Worm (Caenorhabditis elegans) whole organism, L1 larva: Measurements from ENCODE around the gene nhr-260.
A peak's percentile ranks its signal among the peaks of the same experiment; 100 is the strongest.

Source experiments
- C04F5.9 ChIP-seq: sonication (generic microtip); optimal IDR thresholded peaks from 2 replicates; lab custom pipeline; 2016; ENCODE audit warnings: missing genetic modification characterization, missing compliant biosample characterization
- C16A3.4 ChIP-seq: fragments of 150-350 bp; optimal IDR thresholded peaks from 2 replicates; lab custom pipeline; 2014; ENCODE audit warnings: missing biosample characterization, missing genetic modification characterization
- F16B12.6 ChIP-seq: fragments of 150-350 bp; optimal IDR thresholded peaks from 2 replicates; lab custom pipeline; 2014; ENCODE audit warnings: missing biosample characterization, missing genetic modification characterization
- alr-1 ChIP-seq: fragments of 200-800 bp; sonication (Bioruptor generic); optimal IDR thresholded peaks from 2 replicates; lab custom pipeline; 2018; ENCODE audit warnings: borderline replicate concordance, mild to moderate bottlenecking, missing genetic modification characterization, missing compliant biosample characterization
- ceh-82 ChIP-seq, 3 experiments: fragments of 150-350 bp in 1 of 3; sonication (generic microtip) in 2 of 3; optimal IDR thresholded peaks; 2 replicates each; lab custom pipeline; 2014 to 2017; ENCODE audit warnings: missing biosample characterization in 3 of 3, missing genetic modification characterization in 3 of 3
- ceh-90 ChIP-seq: sonication (generic microtip); optimal IDR thresholded peaks from 2 replicates; lab custom pipeline; 2016; ENCODE audit warnings: missing genetic modification characterization, missing compliant biosample characterization
- dpl-1 ChIP-seq, 3 experiments: fragments of 150-350 bp in 2 of 3; sonication (generic microtip) in 1 of 3; optimal IDR thresholded peaks; 2 replicates each; lab custom pipeline; 2014 to 2017; ENCODE audit warnings: missing biosample characterization in 3 of 3, missing genetic modification characterization in 3 of 3, missing genetic modification reagents in 3 of 3
- efl-1 ChIP-seq, 4 experiments: fragments of 150-350 bp; optimal IDR thresholded peaks in 3 of 4; peaks in 1 of 4; 1 replicate in 1 of 4; 2 replicates in 3 of 4; lab custom pipeline; 2014; ENCODE audit warnings: missing biosample characterization in 2 of 4, missing genetic modification characterization in 2 of 4, missing genetic modification reagents in 2 of 4
- efl-3 ChIP-seq: fragments of 200-800 bp; sonication (Bioruptor generic); optimal IDR thresholded peaks from 2 replicates; lab custom pipeline; 2018; ENCODE audit warnings: mild to moderate bottlenecking, missing genetic modification characterization, missing compliant biosample characterization
- egl-13 ChIP-seq: sonication (generic microtip); optimal IDR thresholded peaks from 2 replicates; lab custom pipeline; 2016; ENCODE audit warnings: missing genotype, missing genetic modification reagents, missing genetic modification characterization, missing compliant biosample characterization
- egl-27 ChIP-seq, 2 experiments: fragments of 150-350 bp in 1 of 2; sonication (generic microtip); optimal IDR thresholded peaks; 3 replicates each; lab custom pipeline; 2017 to 2018; ENCODE audit warnings: missing biosample characterization in 2 of 2, missing genetic modification characterization in 2 of 2, missing genetic modification reagents in 2 of 2
- elt-2 ChIP-seq: sonication (generic microtip); optimal IDR thresholded peaks from 2 replicates; lab custom pipeline; 2016; ENCODE audit warnings: missing genetic modification characterization, mild to moderate bottlenecking, inconsistent platforms, missing compliant biosample characterization, missing genetic modification reagents
- elt-3 ChIP-seq, 6 experiments: fragments of 150-350 bp in 1 of 6; sonication (generic microtip); optimal IDR thresholded peaks; 2 replicates each; lab custom pipeline; 2017 to 2018; ENCODE audit warnings: missing biosample characterization in 6 of 6, missing genetic modification characterization in 6 of 6, inconsistent platforms in 1 of 6
- fkh-4 ChIP-seq: sonication (generic microtip); optimal IDR thresholded peaks from 2 replicates; lab custom pipeline; 2016; ENCODE audit warnings: missing compliant biosample characterization, missing genetic modification characterization, borderline replicate concordance
- fkh-8 ChIP-seq: sonication (generic microtip); optimal IDR thresholded peaks from 2 replicates; lab custom pipeline; 2016; ENCODE audit warnings: mild to moderate bottlenecking, missing genetic modification characterization, missing compliant biosample characterization
- jun-1 ChIP-seq: fragments of 150-350 bp; optimal IDR thresholded peaks from 2 replicates; lab custom pipeline; 2014; ENCODE audit warnings: missing biosample characterization, missing genetic modification reagents, missing genetic modification characterization
- lin-13 ChIP-seq: fragments of 150-350 bp; optimal IDR thresholded peaks from 2 replicates; lab custom pipeline; 2014; ENCODE audit warnings: missing biosample characterization, missing genetic modification reagents, missing genetic modification characterization
- lin-14 ChIP-seq: fragments of 200-800 bp; sonication (Bioruptor generic); optimal IDR thresholded peaks from 2 replicates; lab custom pipeline; 2018; ENCODE audit warnings: mild to moderate bottlenecking, missing genetic modification characterization, moderate library complexity, missing compliant biosample characterization
- lin-15B ChIP-seq: fragments of 150-350 bp; sonication (generic microtip); optimal IDR thresholded peaks from 3 replicates; lab custom pipeline; 2014; ENCODE audit warnings: missing biosample characterization, missing genetic modification characterization
- lin-35 ChIP-seq, 2 experiments: fragments of 150-350 bp; optimal IDR thresholded peaks; 2 replicates each; lab custom pipeline; 2014; ENCODE audit warnings: missing biosample characterization in 2 of 2, missing genetic modification characterization in 2 of 2, missing genetic modification reagents in 2 of 2
- lir-3 ChIP-seq: sonication (generic microtip); optimal IDR thresholded peaks from 2 replicates; lab custom pipeline; 2016; ENCODE audit warnings: mild to moderate bottlenecking, missing genetic modification characterization, moderate library complexity, missing compliant biosample characterization; ENCODE audit not compliant: poor library complexity
- lsy-2 ChIP-seq, 2 experiments: fragments of 150-350 bp; optimal IDR thresholded peaks; 2 replicates each; lab custom pipeline; 2014; ENCODE audit warnings: missing biosample characterization in 2 of 2, missing genetic modification characterization in 2 of 2
- mdl-1 ChIP-seq, 2 experiments: fragments of 150-350 bp; optimal IDR thresholded peaks; 2 replicates each; lab custom pipeline; 2014 to 2017; ENCODE audit warnings: missing biosample characterization in 2 of 2, missing genetic modification characterization in 2 of 2, inconsistent platforms in 1 of 2
- nhr-20 ChIP-seq: sonication (generic microtip); optimal IDR thresholded peaks from 2 replicates; lab custom pipeline; 2016; ENCODE audit warnings: mild to moderate bottlenecking, missing genetic modification characterization, missing compliant biosample characterization
- nhr-237 ChIP-seq: fragments of 150-350 bp; optimal IDR thresholded peaks from 2 replicates; lab custom pipeline; 2014; ENCODE audit warnings: missing biosample characterization, missing genetic modification characterization
- nhr-47 ChIP-seq: sonication (generic microtip); optimal IDR thresholded peaks from 2 replicates; lab custom pipeline; 2016; ENCODE audit warnings: mild to moderate bottlenecking, missing genetic modification characterization, moderate library complexity, missing compliant biosample characterization
- nhr-71 ChIP-seq: sonication (generic microtip); optimal IDR thresholded peaks from 2 replicates; lab custom pipeline; 2016; ENCODE audit warnings: mild to moderate bottlenecking, missing genetic modification characterization, moderate library complexity, missing compliant biosample characterization
- nhr-84 ChIP-seq: sonication (generic microtip); optimal IDR thresholded peaks from 2 replicates; lab custom pipeline; 2017; ENCODE audit warnings: missing biosample characterization, missing genetic modification characterization
- nhr-85 ChIP-seq: sonication (generic microtip); peaks from one replicate; lab custom pipeline; 2016; ENCODE audit warnings: missing genetic modification characterization, inconsistent platforms, missing compliant biosample characterization
- snu-23 ChIP-seq: sonication (generic microtip); optimal IDR thresholded peaks from 2 replicates; lab custom pipeline; 2016; ENCODE audit warnings: missing genetic modification characterization, missing compliant biosample characterization
- unc-130 ChIP-seq: fragments of 150-350 bp; optimal IDR thresholded peaks from 2 replicates; lab custom pipeline; 2017; ENCODE audit warnings: missing biosample characterization, missing genetic modification characterization, inconsistent platforms
- unc-86 ChIP-seq: sonication (generic microtip); optimal IDR thresholded peaks from 2 replicates; lab custom pipeline; 2016; ENCODE audit warnings: missing genetic modification characterization, missing compliant biosample characterization

The nhr-260 gene

DNA sequence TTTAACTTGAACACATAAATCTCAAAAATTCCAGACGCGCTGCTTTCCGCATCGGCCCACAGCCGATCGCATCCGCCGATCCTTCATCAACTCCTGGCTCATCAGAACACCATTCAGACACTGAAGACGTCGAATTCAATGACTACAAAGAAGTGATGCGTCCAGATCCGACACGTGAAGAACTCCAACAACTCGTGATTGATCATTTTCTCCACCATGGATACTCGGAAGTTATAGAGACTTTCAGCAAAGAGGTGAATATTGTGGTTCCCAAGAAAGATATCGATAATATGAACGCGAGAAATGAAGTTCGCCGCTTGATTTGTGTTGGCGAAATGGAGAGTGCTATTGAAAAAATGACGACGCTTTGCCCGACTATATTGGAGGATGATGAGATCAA lies 42.5 kb downstream of the nhr-260 start:
- TF ChIP-seq lin-35 (GFP tag; optimal IDR thresholded peaks at IDR 0.05; lab: Kevin White, UChicago) (no peak), F16B12.6 (tag; lab: Kevin White, UChicago) (no peak), alr-1 (no peak), lin-14 (no peak), nhr-237 (tag; lab: Kevin White, UChicago) (no peak), unc-86 (no peak), fkh-4 (tag; lab: Kevin White, UChicago) (no peak), efl-3 (GFP tag; lab: Kevin White, UChicago) (no peak), ceh-82 (tag; optimal IDR thresholded peaks at IDR 0.05; lab: Kevin White, UChicago) (no peak), nhr-20 (tag; lab: Kevin White, UChicago) (no peak), lin-15B (tag; lab: Kevin White, UChicago) (no peak), lir-3 (tag; lab: Kevin White, UChicago) (no peak), egl-13 (tag; lab: Kevin White, UChicago) (no peak), C16A3.4 (tag; lab: Kevin White, UChicago) (no peak), nhr-84 (tag; lab: Kevin White, UChicago) (no peak), C04F5.9 (tag; lab: Kevin White, UChicago) (no peak)

DNA sequence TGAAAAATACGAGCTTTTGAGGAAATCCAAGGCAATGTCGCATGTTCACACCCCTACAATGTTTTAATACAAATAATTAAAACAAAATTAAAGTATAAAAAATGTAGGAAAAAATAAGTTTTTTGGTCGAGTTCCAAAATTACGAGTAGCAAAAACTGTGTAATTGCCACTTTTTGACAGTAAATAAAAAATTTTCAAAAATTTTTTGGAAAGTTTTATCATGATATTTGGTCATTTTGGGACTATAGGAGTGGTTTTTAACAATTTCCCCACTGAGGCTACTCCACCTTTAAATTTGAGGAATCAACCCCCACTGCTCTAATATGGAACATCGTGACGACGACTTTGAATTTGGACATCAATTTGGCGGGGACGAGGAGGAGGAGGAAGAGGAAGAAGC lies 44.0 kb downstream of the nhr-260 start, which contains the start of gene gid-8:
Gene gid-8, plus strand, starts transcription at position 301 of the 400 bp plus-strand sequence.
- TF ChIP-seq lir-3 (tag; lab: Kevin White, UChicago) (no peak), C04F5.9 (tag; lab: Kevin White, UChicago) (no peak)
- TF ChIP-seq, all 84 proteins: peak for 0

DNA sequence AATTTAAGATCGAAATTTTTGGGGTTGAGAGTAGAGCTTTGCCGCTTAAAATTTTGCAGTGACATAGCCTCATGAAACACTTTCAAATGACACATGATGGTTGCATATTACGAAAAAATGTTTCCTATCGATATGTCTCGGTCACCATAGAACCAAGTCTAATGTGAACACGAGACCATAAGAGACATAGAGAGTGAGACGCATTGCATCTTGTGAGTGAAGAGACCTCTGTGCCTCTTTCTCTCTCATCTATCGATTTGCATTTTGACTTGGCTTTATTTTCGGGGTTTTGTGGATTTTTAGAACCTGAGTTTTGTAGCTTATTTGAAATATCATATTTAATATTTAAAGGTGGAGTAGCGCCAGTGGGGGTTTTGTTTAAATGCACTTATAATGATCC lies 44.5 kb downstream of the nhr-260 start:
- peak; percentile 10 for TF ChIP-seq C16A3.4 (tag; lab: Kevin White, UChicago)
- TF ChIP-seq egl-27 (tag; optimal IDR thresholded peaks at IDR 0.05; lab: Kevin White, UChicago) = no peak
- TF ChIP-seq nhr-237 (tag; lab: Kevin White, UChicago) = no peak
- peak in 2 of 3 experiments; percentile 6 to 15 for TF ChIP-seq ceh-82 (tag; optimal IDR thresholded peaks at IDR 0.05; lab: Kevin White, UChicago)
- peak in 1 of 3 experiments; percentile 30 for TF ChIP-seq dpl-1 (GFP tag; optimal IDR thresholded peaks at IDR 0.05; lab: Kevin White, UChicago)
- peak; percentile 8 to 17 for TF ChIP-seq efl-1 (optimal IDR thresholded peaks at IDR 0.05; lab: Kevin White, UChicago)
- peak in 1 of 2 experiments; percentile 71 for TF ChIP-seq efl-1 (GFP tag; optimal IDR thresholded peaks at IDR 0.05 in 1 of 2; lab: Kevin White, UChicago)
- peak; percentile 26 for TF ChIP-seq snu-23 (GFP tag; lab: Kevin White, UChicago)
- peak; percentile 11 to 62 for TF ChIP-seq lin-35 (GFP tag; optimal IDR thresholded peaks at IDR 0.05; lab: Kevin White, UChicago)
- TF ChIP-seq nhr-20 (tag; lab: Kevin White, UChicago) = peak; percentile 21
- no peak for TF ChIP-seq elt-3 (tag; optimal IDR thresholded peaks at IDR 0.05; lab: Kevin White, UChicago)
- TF ChIP-seq nhr-71 (tag; lab: Kevin White, UChicago) = peak; percentile 43
- TF ChIP-seq lsy-2 (tag; optimal IDR thresholded peaks at IDR 0.05; lab: Kevin White, UChicago) = peak in 1 of 2 experiments; percentile 3
- TF ChIP-seq mdl-1 (tag; optimal IDR thresholded peaks at IDR 0.05; lab: Kevin White, UChicago) = peak in 1 of 2 experiments; percentile 11
- TF ChIP-seq nhr-85 (tag; lab: Kevin White, UChicago) = no peak
- TF ChIP-seq ceh-90 (tag; lab: Kevin White, UChicago) = no peak
- TF ChIP-seq unc-130 (tag; lab: Kevin White, UChicago) = no peak
- peak; percentile 8 for TF ChIP-seq nhr-47 (tag; lab: Kevin White, UChicago)
- no peak for TF ChIP-seq lin-13 (GFP tag; lab: Kevin White, UChicago)
- TF ChIP-seq fkh-8 (tag; lab: Kevin White, UChicago) = peak; percentile 55
- TF ChIP-seq, all 84 proteins: peak for 12

DNA sequence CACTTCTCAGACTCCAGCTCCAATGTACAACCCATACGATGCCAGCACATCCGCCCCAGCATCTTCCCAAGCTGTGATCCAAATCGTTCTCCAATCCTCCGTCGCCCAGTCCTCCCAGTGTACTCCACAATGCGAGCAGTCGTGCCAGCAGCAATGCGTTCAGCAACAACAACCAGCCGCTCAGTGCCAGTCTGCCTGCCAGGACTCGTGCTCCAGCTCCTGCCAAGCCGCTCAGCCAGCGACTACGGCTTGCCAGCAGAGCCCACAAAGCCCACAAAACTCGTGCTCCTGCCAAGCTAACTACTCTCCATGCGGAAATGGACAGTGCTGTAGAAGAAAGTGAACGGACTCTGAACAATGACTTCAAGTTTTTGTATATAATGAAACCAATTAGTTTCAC lies 45.5 kb downstream of the nhr-260 start:
- TF ChIP-seq efl-1 (optimal IDR thresholded peaks at IDR 0.05; lab: Kevin White, UChicago) (no peak), efl-1 (GFP tag; optimal IDR thresholded peaks at IDR 0.05 in 1 of 2; lab: Kevin White, UChicago) (peak in 1 of 2 experiments; percentile 40), fkh-8 (tag; lab: Kevin White, UChicago) (no peak)
- TF ChIP-seq, all 84 proteins: peak for 1

DNA sequence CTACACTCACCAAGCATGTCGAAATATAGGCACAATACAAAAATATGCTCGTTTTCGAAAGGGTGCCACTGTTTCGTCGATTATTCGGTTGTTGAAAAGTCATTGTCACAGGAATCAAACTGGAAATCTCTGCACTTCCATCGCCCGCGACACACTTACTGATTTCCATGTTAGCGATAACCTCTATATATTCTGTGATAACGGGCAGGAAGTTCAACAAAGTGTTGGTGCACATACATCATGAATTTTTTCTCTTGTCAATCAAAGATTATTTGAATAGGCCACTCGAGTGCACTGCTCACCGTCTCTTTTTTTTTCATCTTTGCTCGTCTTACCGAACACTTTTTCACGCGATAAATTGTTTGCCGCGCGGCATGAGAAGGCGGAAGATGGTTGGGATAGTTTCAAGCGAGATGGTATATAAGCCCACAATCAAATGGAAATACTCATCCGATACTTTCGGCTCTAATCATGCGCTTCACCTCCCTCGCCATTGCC lies 46.8 kb downstream of the nhr-260 start, which contains the start of the genes fpn-1.2 and pqn-54:
Gene fpn-1.2, minus strand, starts transcription at position 157 of the 498 bp plus-strand sequence.
Gene pqn-54, plus strand, starts transcription at position 448 of the 498 bp plus-strand sequence.
- no peak for TF ChIP-seq jun-1 (tag; lab: Kevin White, UChicago)
- TF ChIP-seq elt-2 (tag; lab: Kevin White, UChicago) = peak; percentile 10
